Worm (Caenorhabditis elegans) whole organism, L4 larva: ENCODE measurements around the gene ceh-18.

ENCODE experiments used
- F49E8.2 ChIP-seq: sonication (generic microtip); optimal IDR thresholded peaks from 2 replicates; lab custom pipeline; 2016; ENCODE audit warnings: missing compliant biosample characterization, mild to moderate bottlenecking, missing genetic modification characterization, borderline replicate concordance
- aha-1 ChIP-seq: fragments of 150-350 bp; peaks from one replicate; lab custom pipeline; 2014; ENCODE audit warnings: missing biosample characterization, missing genetic modification characterization
- ama-1 ChIP-seq: fragments of 150-350 bp; optimal IDR thresholded peaks from 2 replicates; lab custom pipeline; 2014; ENCODE audit warnings: inconsistent platforms, mixed read lengths
- egl-27 ChIP-seq: sonication (generic microtip); optimal IDR thresholded peaks from 3 replicates; lab custom pipeline; 2017; ENCODE audit warnings: missing biosample characterization, missing genetic modification reagents, missing genetic modification characterization
- lin-1 ChIP-seq: fragments of 200-800 bp; sonication (Bioruptor generic); IDR thresholded peaks from 2 replicates; pipeline ENCODE4 v1.3.6; 2022; ENCODE audit warnings: missing genetic modification reagents, missing genetic modification characterization, missing compliant biosample characterization
- lin-15B ChIP-seq: fragments of 150-350 bp; sonication (generic microtip); optimal IDR thresholded peaks from 3 replicates; lab custom pipeline; 2014; ENCODE audit warnings: missing biosample characterization, missing genetic modification characterization
- lin-38 ChIP-seq: fragments of 200-800 bp; sonication (Bioruptor generic); IDR thresholded peaks from 2 replicates; pipeline ENCODE4 v1.3.6; 2022; ENCODE audit warnings: missing genetic modification reagents, missing genetic modification characterization, missing compliant biosample characterization
- mep-1 ChIP-seq: fragments of 150-350 bp; sonication (generic microtip); optimal IDR thresholded peaks from 3 replicates; lab custom pipeline; 2014; ENCODE audit warnings: missing biosample characterization, missing genetic modification characterization
- tag-97 ChIP-seq: fragments of 200-800 bp; sonication (Bioruptor generic); IDR thresholded peaks from 2 replicates; pipeline ENCODE4 v1.3.6; 2022; ENCODE audit warnings: missing genetic modification characterization, missing compliant biosample characterization
- ztf-11 ChIP-seq: fragments of 150-350 bp; optimal IDR thresholded peaks from 2 replicates; lab custom pipeline; 2014; ENCODE audit warnings: missing biosample characterization, missing genetic modification characterization
- ztf-7 ChIP-seq: fragments of 150-350 bp; optimal IDR thresholded peaks from 2 replicates; lab custom pipeline; 2014; ENCODE audit warnings: missing biosample characterization, missing genetic modification characterization

- TF ChIP-seq ztf-7 (tag; lab: Kevin White, UChicago) (no peak), F49E8.2 (no peak), mep-1 (tag; lab: Kevin White, UChicago) (no peak), egl-27 (tag; lab: Kevin White, UChicago) (no peak), lin-38 (GFP tag; lab: Robert Waterston, UW) (no peak), aha-1 (tag; lab: Kevin White, UChicago) (no peak), lin-15B (tag; lab: Kevin White, UChicago) (no peak), lin-1 (GFP tag; lab: Robert Waterston, UW) (no peak), ama-1 (lab: Kevin White, UChicago) (no peak), ztf-11 (no peak), tag-97 (no peak)
Measured at ce11 chrX:3887595-3887994, 30.0 kb upstream of the ceh-18 start.
